Worm (Caenorhabditis elegans) whole organism, late embryonic: Measurements from ENCODE around the gene fbxb-26.
A peak's percentile ranks its signal among the peaks of the same experiment; 100 is the strongest.
"Not testable (repeated sequence)": the region's sequence is repeated elsewhere in the genome, so short reads cannot be mapped to it uniquely, and the experiment has no call there.

ENCODE experiments used
- C08G9.2 ChIP-seq: sonication (generic microtip); optimal IDR thresholded peaks from 2 replicates; lab custom pipeline; 2016; ENCODE audit warnings: mild to moderate bottlenecking, missing genetic modification characterization, moderate library complexity, missing compliant biosample characterization
- C38D4.7 ChIP-seq: fragments of 200-800 bp; sonication (Bioruptor generic); optimal IDR thresholded peaks from 2 replicates; lab custom pipeline; 2018; ENCODE audit warnings: mild to moderate bottlenecking, missing genetic modification characterization, moderate library complexity, missing compliant biosample characterization
- F13H6.1 ChIP-seq: sonication (generic microtip); optimal IDR thresholded peaks from 2 replicates; lab custom pipeline; 2016; ENCODE audit warnings: missing genetic modification characterization, missing compliant biosample characterization
- Y22D7AL.16 ChIP-seq: sonication (generic microtip); optimal IDR thresholded peaks from 2 replicates; lab custom pipeline; 2016; ENCODE audit warnings: missing genetic modification characterization, missing compliant biosample characterization
- ahr-1 ChIP-seq: sonication (generic microtip); optimal IDR thresholded peaks from 2 replicates; lab custom pipeline; 2016; ENCODE audit warnings: missing genetic modification characterization, missing compliant biosample characterization
- ceh-18 ChIP-seq: sonication (generic microtip); optimal IDR thresholded peaks from 2 replicates; lab custom pipeline; 2016; ENCODE audit warnings: missing genetic modification characterization, missing compliant biosample characterization
- ceh-2 ChIP-seq: sonication (generic microtip); optimal IDR thresholded peaks from 2 replicates; lab custom pipeline; 2016; ENCODE audit warnings: missing genotype, missing genetic modification characterization, missing compliant biosample characterization
- ceh-24 ChIP-seq: sonication (generic microtip); optimal IDR thresholded peaks from 2 replicates; lab custom pipeline; 2016; ENCODE audit warnings: mild to moderate bottlenecking, missing genetic modification characterization, missing compliant biosample characterization
- ceh-30 ChIP-seq: fragments of 150-350 bp; optimal IDR thresholded peaks from 2 replicates; lab custom pipeline; 2014; ENCODE audit warnings: missing biosample characterization, missing genetic modification characterization
- ceh-31 ChIP-seq: sonication (generic microtip); optimal IDR thresholded peaks from 2 replicates; lab custom pipeline; 2016; ENCODE audit warnings: missing genetic modification characterization, missing compliant biosample characterization
- ceh-34 ChIP-seq: sonication (generic microtip); optimal IDR thresholded peaks from 2 replicates; lab custom pipeline; 2016; ENCODE audit warnings: mild to moderate bottlenecking, missing genetic modification characterization, missing compliant biosample characterization
- ceh-48 ChIP-seq: sonication (generic microtip); optimal IDR thresholded peaks from 2 replicates; lab custom pipeline; 2016; ENCODE audit warnings: missing genetic modification characterization, inconsistent platforms, missing compliant biosample characterization
- che-1 ChIP-seq: sonication (generic microtip); optimal IDR thresholded peaks from 2 replicates; lab custom pipeline; 2016; ENCODE audit warnings: mild to moderate bottlenecking, missing genetic modification characterization, missing compliant biosample characterization
- dmd-4 ChIP-seq: sonication (generic microtip); optimal IDR thresholded peaks from 2 replicates; lab custom pipeline; 2016; ENCODE audit warnings: borderline replicate concordance, missing genetic modification characterization, missing compliant biosample characterization
- dve-1 ChIP-seq: sonication (generic microtip); optimal IDR thresholded peaks from 2 replicates; lab custom pipeline; 2017; ENCODE audit warnings: antibody characterized with exemption, mild to moderate bottlenecking, missing genetic modification characterization, missing compliant biosample characterization
- elt-2 ChIP-seq: sonication (generic microtip); optimal IDR thresholded peaks from 2 replicates; lab custom pipeline; 2016; ENCODE audit warnings: missing genetic modification reagents, missing genetic modification characterization, missing compliant biosample characterization
- elt-4 ChIP-seq: sonication (generic microtip); optimal IDR thresholded peaks from 2 replicates; lab custom pipeline; 2016; ENCODE audit warnings: missing genetic modification characterization, missing compliant biosample characterization
- eyg-1 ChIP-seq: sonication (generic microtip); optimal IDR thresholded peaks from 2 replicates; lab custom pipeline; 2016; ENCODE audit warnings: missing genotype, missing genetic modification characterization, missing compliant biosample characterization
- fkh-10 ChIP-seq: fragments of 150-350 bp; optimal IDR thresholded peaks from 2 replicates; lab custom pipeline; 2014; ENCODE audit warnings: missing biosample characterization, missing genetic modification reagents, missing genetic modification characterization
- hlh-15 ChIP-seq: sonication (generic microtip); optimal IDR thresholded peaks from 2 replicates; lab custom pipeline; 2016; ENCODE audit warnings: missing genetic modification characterization, missing compliant biosample characterization
- hlh-30 ChIP-seq: sonication (generic microtip); optimal IDR thresholded peaks from 2 replicates; lab custom pipeline; 2017; ENCODE audit warnings: antibody characterized with exemption, missing genetic modification characterization, missing compliant biosample characterization; ENCODE audit not compliant: insufficient read depth
- hlh-6 ChIP-seq: sonication (generic microtip); optimal IDR thresholded peaks from 2 replicates; lab custom pipeline; 2016; ENCODE audit warnings: missing genotype, missing genetic modification characterization, missing compliant biosample characterization
- lim-6 ChIP-seq: sonication (generic microtip); optimal IDR thresholded peaks from 2 replicates; lab custom pipeline; 2016; ENCODE audit warnings: missing genetic modification characterization, missing compliant biosample characterization
- madf-2 ChIP-seq: sonication (generic microtip); optimal IDR thresholded peaks from 2 replicates; lab custom pipeline; 2017; ENCODE audit warnings: missing genetic modification characterization, missing compliant biosample characterization
- nhr-11 ChIP-seq: fragments of 150-350 bp; optimal IDR thresholded peaks from 2 replicates; lab custom pipeline; 2014; ENCODE audit warnings: missing biosample characterization, missing genetic modification characterization
- nhr-232 ChIP-seq: sonication (generic microtip); optimal IDR thresholded peaks from 2 replicates; lab custom pipeline; 2016; ENCODE audit warnings: missing genetic modification characterization, missing compliant biosample characterization
- odd-2 ChIP-seq: sonication (generic microtip); optimal IDR thresholded peaks from 2 replicates; lab custom pipeline; 2017; ENCODE audit warnings: antibody characterized with exemption, mild to moderate bottlenecking, missing genetic modification characterization, missing compliant biosample characterization
- pat-9 ChIP-seq: fragments of 200-800 bp; sonication (Bioruptor generic); optimal IDR thresholded peaks from 2 replicates; lab custom pipeline; 2018; ENCODE audit warnings: mild to moderate bottlenecking, missing genetic modification characterization, moderate library complexity, missing compliant biosample characterization
- pros-1 ChIP-seq: fragments of 150-350 bp; optimal IDR thresholded peaks from 2 replicates; lab custom pipeline; 2014; ENCODE audit warnings: missing biosample characterization, missing genetic modification reagents, missing genetic modification characterization
- ref-2 ChIP-seq: sonication (generic microtip); optimal IDR thresholded peaks from 2 replicates; lab custom pipeline; 2016; ENCODE audit warnings: missing genetic modification characterization, missing compliant biosample characterization
- sdc-2 ChIP-seq: sonication (generic microtip); optimal IDR thresholded peaks from 2 replicates; lab custom pipeline; 2016; ENCODE audit warnings: missing genotype, missing genetic modification characterization, missing compliant biosample characterization
- sox-4 ChIP-seq: sonication (generic microtip); optimal IDR thresholded peaks from 2 replicates; lab custom pipeline; 2017; ENCODE audit warnings: mild to moderate bottlenecking, missing genetic modification characterization, inconsistent platforms, missing compliant biosample characterization
- syd-9 ChIP-seq: sonication (generic microtip); optimal IDR thresholded peaks from 2 replicates; lab custom pipeline; 2016; ENCODE audit warnings: mild to moderate bottlenecking, missing genetic modification characterization, moderate library complexity, missing compliant biosample characterization
- tbx-2 ChIP-seq: sonication (generic microtip); optimal IDR thresholded peaks from 2 replicates; lab custom pipeline; 2016; ENCODE audit warnings: missing genetic modification characterization, missing compliant biosample characterization
- tbx-7 ChIP-seq: sonication (generic microtip); optimal IDR thresholded peaks from 2 replicates; lab custom pipeline; 2016; ENCODE audit warnings: missing genotype, missing genetic modification characterization, missing compliant biosample characterization
- unc-42 ChIP-seq: sonication (generic microtip); optimal IDR thresholded peaks from 2 replicates; lab custom pipeline; 2016; ENCODE audit warnings: missing genotype, missing genetic modification characterization, missing compliant biosample characterization
- unc-86 ChIP-seq: sonication (generic microtip); optimal IDR thresholded peaks from 2 replicates; lab custom pipeline; 2016; ENCODE audit warnings: missing genetic modification characterization, missing compliant biosample characterization
- ztf-16 ChIP-seq: sonication (generic microtip); optimal IDR thresholded peaks from 2 replicates; lab custom pipeline; 2017; ENCODE audit warnings: missing genetic modification characterization, missing compliant biosample characterization

Gene fbxb-26

ce11 chrII:1653397-1653796 is 28.9 kb upstream of the fbxb-26 start, which contains the start of gene fbxb-15:
TSS of gene fbxb-15 (minus strand) at chrII:1653497.
- no peak for TF ChIP-seq dve-1 (tag; lab: Kevin White, UChicago)
- no peak for TF ChIP-seq hlh-15 (tag; lab: Kevin White, UChicago)
- TF ChIP-seq elt-4 (tag; lab: Kevin White, UChicago): no peak
- no peak for TF ChIP-seq ztf-16
- TF ChIP-seq madf-2 (tag; lab: Kevin White, UChicago): no peak
- no peak for TF ChIP-seq eyg-1 (tag; lab: Kevin White, UChicago)
- no peak for TF ChIP-seq fkh-10
- no peak for TF ChIP-seq ceh-30
- no peak for TF ChIP-seq nhr-232 (tag; lab: Kevin White, UChicago)
- no peak for TF ChIP-seq Y22D7AL.16 (tag; lab: Kevin White, UChicago)
- no peak for TF ChIP-seq odd-2
- no peak for TF ChIP-seq unc-42
- no peak for TF ChIP-seq dmd-4
- TF ChIP-seq F13H6.1 (tag; lab: Kevin White, UChicago): no peak

- TF ChIP-seq ahr-1 (tag; lab: Kevin White, UChicago): no peak
Observed at ce11 chrII:1654917-1655316, 27.4 kb upstream of the fbxb-26 start, which contains the start of gene btb-12. TSS of gene btb-12 (plus strand) at chrII:1655217.

ce11 chrII:1657202-1657601 is 25.1 kb upstream of the fbxb-26 start, which contains the start of gene ZC204.12:
TSS of gene ZC204.12 (minus strand) at chrII:1657302.
- TF ChIP-seq ceh-24 (tag; lab: Kevin White, UChicago) (no peak), fkh-10 (no peak)

ce11 chrII:1659729-1660128 is 22.6 kb upstream of the fbxb-26 start:
- TF ChIP-seq elt-2 (tag; lab: Kevin White, UChicago): peak; percentile 16

- not testable (repeated sequence) for TF ChIP-seq C38D4.7 (GFP tag; lab: Kevin White, UChicago); hlh-6 (tag; lab: Kevin White, UChicago); fkh-10
Observed at ce11 chrII:1660888-1661287, 21.4 kb upstream of the fbxb-26 start, which contains the start of gene ZC204.13. TSS of gene ZC204.13 (minus strand) at chrII:1660988.

ce11 chrII:1662881-1663280 is 19.4 kb upstream of the fbxb-26 start, which contains the start of gene ZC204.14:
TSS of gene ZC204.14 (minus strand) at chrII:1662949.
- no peak for TF ChIP-seq tbx-7 (tag; lab: Kevin White, UChicago)
- no peak for TF ChIP-seq ceh-2 (tag; lab: Kevin White, UChicago)
- TF ChIP-seq sox-4: no peak
- no peak for TF ChIP-seq nhr-11
- TF ChIP-seq unc-86 (tag; lab: Kevin White, UChicago): no peak
- no peak for TF ChIP-seq unc-42
- no peak for TF ChIP-seq elt-2 (tag; lab: Kevin White, UChicago)
- TF ChIP-seq sdc-2 (tag; lab: Kevin White, UChicago): no peak

ce11 chrII:1663516-1663915 is 18.8 kb upstream of the fbxb-26 start, which contains the start of gene duxl-1:
TSS of gene duxl-1 (plus strand) at chrII:1663699.
- TF ChIP-seq elt-2 (tag; lab: Kevin White, UChicago) (peak; percentile 40), ceh-34 (tag; lab: Kevin White, UChicago) (no peak), ceh-31 (tag; lab: Kevin White, UChicago) (no peak), hlh-15 (tag; lab: Kevin White, UChicago) (no peak), C08G9.2 (tag; lab: Kevin White, UChicago) (no peak), syd-9 (tag; lab: Kevin White, UChicago) (no peak), elt-4 (tag; lab: Kevin White, UChicago) (no peak), C38D4.7 (GFP tag; lab: Kevin White, UChicago) (no peak), Y22D7AL.16 (tag; lab: Kevin White, UChicago) (no peak), odd-2 (no peak), pat-9 (tag; lab: Kevin White, UChicago) (no peak), lim-6 (no peak), ref-2 (tag; lab: Kevin White, UChicago) (peak; percentile 25), pros-1 (tag; lab: Kevin White, UChicago) (no peak), che-1 (tag; lab: Kevin White, UChicago) (no peak), tbx-2 (tag; lab: Kevin White, UChicago) (peak; percentile 15), eyg-1 (tag; lab: Kevin White, UChicago) (no peak), hlh-30 (peak; percentile 42), dmd-4 (no peak), tbx-7 (tag; lab: Kevin White, UChicago) (no peak), ceh-48 (tag; lab: Kevin White, UChicago) (no peak), ceh-18 (tag; lab: Kevin White, UChicago) (no peak)
